Fruit fly (Drosophila melanogaster): ENCODE measurements around the gene Eig71Ef.

The Eig71Ef gene

DNA sequence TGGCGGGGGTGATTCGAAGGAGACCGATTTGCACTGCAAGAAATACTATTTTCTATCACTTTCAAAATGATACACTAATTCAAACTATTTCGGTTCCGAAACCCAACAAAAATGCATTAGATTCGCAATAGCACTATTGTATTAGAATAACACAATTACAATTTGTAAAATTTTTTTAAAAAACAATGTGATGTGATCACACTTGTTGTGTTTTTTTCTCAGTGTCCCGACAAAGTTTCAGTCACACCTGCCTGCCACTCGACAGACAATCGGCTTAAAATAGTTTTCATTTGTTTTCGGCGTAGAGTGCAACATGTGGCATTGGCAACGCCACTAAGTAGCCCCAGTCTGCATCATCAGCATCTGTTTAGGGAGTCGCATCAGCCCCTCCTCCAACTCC, 17.9 kb upstream of the Eig71Ef start:
- no peak for TF ChIP-seq CG7045 (GFP tag; optimal IDR thresholded peaks at IDR 0.05)
- no peak for TF ChIP-seq ovo (GFP tag; optimal IDR thresholded peaks at IDR 0.05)
- TF ChIP-seq CG11617 (GFP tag; optimal IDR thresholded peaks at IDR 0.05), result no peak
- TF ChIP-seq pad (GFP tag; optimal IDR thresholded peaks at IDR 0.05), result no peak
- TF ChIP-seq toe (GFP tag; optimal IDR thresholded peaks at IDR 0.05), result no peak
- TF ChIP-seq Mnt (GFP tag; optimal IDR thresholded peaks at IDR 0.05), result no peak
- no peak for TF ChIP-seq CG7101 (tag; optimal IDR thresholded peaks at IDR 0.05)
- no peak for TF ChIP-seq Hr96 (GFP tag; optimal IDR thresholded peaks at IDR 0.05)
- no peak for TF ChIP-seq bab1 (GFP tag; optimal IDR thresholded peaks at IDR 0.05)
- no peak for TF ChIP-seq Crg-1 (GFP tag; optimal IDR thresholded peaks at IDR 0.05)
- TF ChIP-seq CG14711 (tag; optimal IDR thresholded peaks at IDR 0.05), result no peak
- TF ChIP-seq CG12768 (GFP tag; optimal IDR thresholded peaks at IDR 0.05), result no peak
- TF ChIP-seq kay (GFP tag; ENCODE audit: borderline replicate concordance), result no peak
- no peak for TF ChIP-seq CG1620 (GFP tag; optimal IDR thresholded peaks at IDR 0.05)
- no peak for TF ChIP-seq Clk (GFP tag; optimal IDR thresholded peaks at IDR 0.05)
- TF ChIP-seq tj (GFP tag; optimal IDR thresholded peaks at IDR 0.05), result no peak
- TF ChIP-seq cic (GFP tag; optimal IDR thresholded peaks at IDR 0.05), result no peak
- TF ChIP-seq CG33017 (tag; optimal IDR thresholded peaks at IDR 0.05), result no peak

dm6 chr3L:15672800-15673199, 15.6 kb upstream of the Eig71Ef start:
- TF ChIP-seq Hr96 (GFP tag; optimal IDR thresholded peaks at IDR 0.05) (no peak), CG1620 (GFP tag; optimal IDR thresholded peaks at IDR 0.05) (no peak), CG14711 (tag; optimal IDR thresholded peaks at IDR 0.05) (no peak), cnc (optimal IDR thresholded peaks at IDR 0.05) (no peak), CG12768 (GFP tag; optimal IDR thresholded peaks at IDR 0.05) (no peak), cic (GFP tag; optimal IDR thresholded peaks at IDR 0.05) (no peak)

- TF ChIP-seq pad (GFP tag; optimal IDR thresholded peaks at IDR 0.05), result no peak
- TF ChIP-seq CG11617 (GFP tag; optimal IDR thresholded peaks at IDR 0.05), result no peak
These were observed 13.3 kb upstream of the Eig71Ef start for dm6 chr3L:15670455-15670854.

DNA sequence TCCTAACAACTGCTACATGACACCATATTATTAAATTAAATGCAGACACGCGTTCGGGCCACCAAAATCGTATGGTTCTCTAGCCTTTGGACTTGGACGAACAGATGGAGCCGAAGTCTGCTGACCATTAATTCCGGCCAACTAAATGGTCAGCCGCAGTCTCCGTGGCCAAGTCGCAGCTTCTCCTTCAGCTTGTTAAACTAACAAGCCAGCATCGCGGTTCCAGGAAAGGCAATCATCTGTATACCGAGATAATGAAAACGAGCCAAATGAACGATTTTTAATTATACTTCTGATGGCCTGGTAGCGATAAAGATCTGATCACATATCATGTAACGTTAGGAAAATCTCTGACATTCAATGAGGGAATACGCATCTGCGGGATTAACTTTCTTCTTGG, 12.7 kb upstream of the Eig71Ef start:
- no peak for TF ChIP-seq CG33017 (tag; optimal IDR thresholded peaks at IDR 0.05)
- no peak for TF ChIP-seq CG11617 (GFP tag; optimal IDR thresholded peaks at IDR 0.05)
- no peak for TF ChIP-seq cnc (optimal IDR thresholded peaks at IDR 0.05)
- TF ChIP-seq kay (GFP tag; ENCODE audit: borderline replicate concordance), result no peak
- TF ChIP-seq ovo (GFP tag; optimal IDR thresholded peaks at IDR 0.05), result no peak
- TF ChIP-seq toe (GFP tag; optimal IDR thresholded peaks at IDR 0.05), result no peak
- no peak for TF ChIP-seq CG14711 (tag; optimal IDR thresholded peaks at IDR 0.05)
- TF ChIP-seq Hr96 (GFP tag; optimal IDR thresholded peaks at IDR 0.05), result no peak
- no peak for TF ChIP-seq bab1 (GFP tag; optimal IDR thresholded peaks at IDR 0.05)
- no peak for TF ChIP-seq CG5204 (GFP tag; optimal IDR thresholded peaks at IDR 0.05)
- no peak for TF ChIP-seq Crg-1 (GFP tag; optimal IDR thresholded peaks at IDR 0.05)
- TF ChIP-seq CG1620 (GFP tag; optimal IDR thresholded peaks at IDR 0.05), result no peak

- no peak for TF ChIP-seq CG1620 (GFP tag; optimal IDR thresholded peaks at IDR 0.05)
- TF ChIP-seq Hr96 (GFP tag; optimal IDR thresholded peaks at IDR 0.05), result no peak
- no peak for TF ChIP-seq pad (GFP tag; optimal IDR thresholded peaks at IDR 0.05)
- TF ChIP-seq Crg-1 (GFP tag; optimal IDR thresholded peaks at IDR 0.05), result no peak
- no peak for TF ChIP-seq bab1 (GFP tag; optimal IDR thresholded peaks at IDR 0.05)
- no peak for TF ChIP-seq ovo (GFP tag; optimal IDR thresholded peaks at IDR 0.05)
- no peak for TF ChIP-seq CG33017 (tag; optimal IDR thresholded peaks at IDR 0.05)
These were observed 8.6 kb upstream of the Eig71Ef start for dm6 chr3L:15665741-15666140.

DNA sequence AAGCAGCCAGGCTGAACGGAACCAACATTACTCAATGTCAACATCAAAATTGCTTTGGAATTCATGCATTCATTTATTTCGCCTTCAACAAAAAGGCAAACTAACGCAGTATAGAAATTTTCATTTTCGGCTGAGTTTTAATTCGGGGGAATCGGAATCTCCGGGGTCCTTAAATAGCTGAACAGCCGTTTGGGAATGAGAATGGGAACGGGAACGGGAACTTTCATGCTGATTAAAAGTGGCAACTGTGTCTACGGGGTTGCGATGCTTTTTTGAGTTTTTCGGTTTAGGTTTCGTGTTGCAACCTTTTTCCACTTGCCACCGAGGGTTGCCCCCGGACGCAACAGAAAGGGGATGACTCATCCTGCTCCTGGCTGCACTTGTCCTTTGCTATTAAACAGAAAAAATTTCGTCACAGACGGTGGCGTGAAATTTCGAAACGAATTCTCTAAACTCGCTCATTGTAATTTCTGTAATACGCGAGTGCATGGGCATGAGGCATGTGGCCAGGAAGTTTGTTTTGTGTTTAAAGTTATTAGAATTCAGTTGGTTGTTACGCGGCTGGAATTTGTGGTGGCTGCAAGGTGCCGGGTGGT, 7.1 kb upstream of the Eig71Ef start:
- TF ChIP-seq ovo (GFP tag; optimal IDR thresholded peaks at IDR 0.05), result no peak
- no peak for TF ChIP-seq Crg-1 (GFP tag; optimal IDR thresholded peaks at IDR 0.05)
- TF ChIP-seq CG7101 (tag; optimal IDR thresholded peaks at IDR 0.05), result no peak
- TF ChIP-seq CG7045 (GFP tag; optimal IDR thresholded peaks at IDR 0.05), result no peak
- no peak for TF ChIP-seq CG11617 (GFP tag; optimal IDR thresholded peaks at IDR 0.05)

DNA sequence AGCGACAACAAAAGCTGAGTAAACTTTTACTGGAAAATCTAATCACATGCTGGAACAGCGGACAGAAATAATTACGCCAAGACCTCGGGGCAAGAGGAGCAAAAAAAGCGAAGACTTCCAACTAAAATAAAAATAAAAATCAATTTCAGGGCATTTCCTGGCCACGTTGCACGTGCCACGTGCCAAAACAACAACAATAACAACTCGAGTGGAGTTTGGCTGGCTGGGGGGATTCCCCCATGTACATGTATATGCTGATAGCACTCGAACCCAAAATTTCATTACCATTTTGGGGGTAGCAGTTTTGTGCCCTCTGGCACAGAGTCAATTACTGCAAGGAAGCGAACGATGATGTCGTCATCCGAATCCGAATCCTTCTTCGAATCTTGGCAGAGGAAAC, 5.3 kb upstream of the Eig71Ef start:
- TF ChIP-seq bab1 (GFP tag; optimal IDR thresholded peaks at IDR 0.05) (no peak), CG7045 (GFP tag; optimal IDR thresholded peaks at IDR 0.05) (no peak), toe (GFP tag; optimal IDR thresholded peaks at IDR 0.05) (no peak)

dm6 chr3L:15661567-15661966, 4.4 kb upstream of the Eig71Ef start, which contains the start of gene CG43082:
TSS of gene CG43082 (plus strand) at chr3L:15661867.
- TF ChIP-seq CG7045 (GFP tag; optimal IDR thresholded peaks at IDR 0.05) (no peak), Crg-1 (GFP tag; optimal IDR thresholded peaks at IDR 0.05) (no peak), cnc (optimal IDR thresholded peaks at IDR 0.05) (no peak), bab1 (GFP tag; optimal IDR thresholded peaks at IDR 0.05) (no peak), CG14711 (tag; optimal IDR thresholded peaks at IDR 0.05) (no peak), CG11617 (GFP tag; optimal IDR thresholded peaks at IDR 0.05) (no peak), Mnt (GFP tag; optimal IDR thresholded peaks at IDR 0.05) (no peak), tj (GFP tag; optimal IDR thresholded peaks at IDR 0.05) (no peak), CG12768 (GFP tag; optimal IDR thresholded peaks at IDR 0.05) (no peak), cic (GFP tag; optimal IDR thresholded peaks at IDR 0.05) (no peak), toe (GFP tag; optimal IDR thresholded peaks at IDR 0.05) (no peak), Hr96 (GFP tag; optimal IDR thresholded peaks at IDR 0.05) (no peak), CG33017 (tag; optimal IDR thresholded peaks at IDR 0.05) (no peak)
